Fruit fly (Drosophila melanogaster) whole organism, prepupa: Measurements from ENCODE around the gene slmo.

ENCODE experiments used
- Blimp-1 ChIP-seq: fragments of 200-800 bp; sonication (Bioruptor generic); optimal IDR thresholded peaks from 3 replicates; lab custom pipeline; 2017; ENCODE audit warnings: missing biosample characterization, missing genetic modification characterization, mild to moderate bottlenecking, moderate library complexity, missing genetic modification reagents
- CG1621 ChIP-seq: fragments of 200-800 bp; sonication (Bioruptor generic); optimal IDR thresholded peaks from 3 replicates; lab custom pipeline; 2018; ENCODE audit warnings: missing biosample characterization, mild to moderate bottlenecking, missing genetic modification characterization
- CG31627 ChIP-seq: fragments of 200-800 bp; sonication (Bioruptor generic); optimal IDR thresholded peaks from 3 replicates; lab custom pipeline; 2016; ENCODE audit warnings: missing biosample characterization, missing genetic modification characterization
- CG32006 ChIP-seq: fragments of 200-800 bp; sonication (Bioruptor generic); optimal IDR thresholded peaks from 3 replicates; lab custom pipeline; 2017; ENCODE audit warnings: missing biosample characterization, mild to moderate bottlenecking, missing genetic modification characterization
- CG6276 ChIP-seq: fragments of 200-800 bp; sonication (Bioruptor generic); optimal IDR thresholded peaks from 2 replicates; lab custom pipeline; 2017; ENCODE audit warnings: missing biosample characterization, mild to moderate bottlenecking, missing genetic modification characterization
- Eip75B ChIP-seq: fragments of 200-800 bp; sonication (Bioruptor generic); optimal IDR thresholded peaks from 3 replicates; lab custom pipeline; 2016; ENCODE audit warnings: missing biosample characterization, missing genetic modification characterization
- Eip93F ChIP-seq: fragments of 200-800 bp; sonication (Bioruptor generic); optimal IDR thresholded peaks from 2 replicates; lab custom pipeline; 2016; ENCODE audit warnings: missing biosample characterization, mild to moderate bottlenecking, missing genetic modification characterization
- Hr39 ChIP-seq: fragments of 200-800 bp; sonication (Bioruptor generic); optimal IDR thresholded peaks from 2 replicates; lab custom pipeline; 2016; ENCODE audit warnings: missing biosample characterization, missing genetic modification characterization

DNA sequence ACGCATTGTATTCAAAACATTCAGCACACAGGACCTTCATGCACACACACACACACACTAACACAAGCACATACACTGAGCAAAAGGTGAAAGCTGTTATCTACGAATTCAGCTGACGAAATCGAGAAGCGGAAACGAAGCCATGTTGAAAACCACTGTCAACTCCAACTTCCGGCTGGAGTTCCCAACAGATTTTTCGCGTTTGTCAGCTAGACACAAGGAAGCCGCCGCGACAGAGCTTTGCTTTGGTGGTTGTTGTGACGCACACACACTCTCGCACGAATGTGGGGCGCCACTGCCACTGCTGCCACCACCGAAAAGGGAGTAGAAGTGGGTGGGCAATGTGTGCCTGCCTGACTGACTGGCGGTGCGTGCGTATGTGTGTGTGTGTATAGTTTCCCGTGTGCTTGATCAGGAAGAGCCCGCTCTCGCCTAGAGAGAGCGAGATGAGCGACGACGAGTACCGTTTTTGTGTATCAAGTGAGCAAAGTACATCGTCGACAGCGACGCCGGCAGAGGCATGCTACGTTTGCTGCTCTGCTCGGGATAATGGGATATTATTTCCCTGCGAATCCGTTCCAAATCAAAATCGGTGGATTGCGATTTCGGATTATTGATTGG lies 50.8 kb downstream of the slmo start:
- TF ChIP-seq CG31627 (no peak), CG6276 (peak; percentile 22), Eip75B (GFP tag; lab: Kevin White, UChicago) (no peak), CG32006 (GFP tag; lab: Kevin White, UChicago) (no peak), Blimp-1 (peak; percentile 50), Eip93F (no peak), Hr39 (no peak), CG1621 (tag; lab: Kevin White, UChicago) (peak; percentile 37)
